Worm (Caenorhabditis elegans) whole organism, L1 larva: ENCODE data around the gene Y6D1A.2.
A peak's percentile ranks its signal among the peaks of the same experiment; 100 is the strongest.

Experiments
- Y116A8C.19 ChIP-seq: sonication (generic microtip); optimal IDR thresholded peaks from 2 replicates; lab custom pipeline; 2016; ENCODE audit warnings: missing compliant biosample characterization, missing genetic modification characterization, borderline replicate concordance
- aly-2 ChIP-seq: fragments of 150-350 bp; optimal IDR thresholded peaks from 2 replicates; lab custom pipeline; 2014; ENCODE audit warnings: missing biosample characterization, missing genetic modification characterization
- blmp-1 ChIP-seq: fragments of 150-350 bp; optimal IDR thresholded peaks from 2 replicates; lab custom pipeline; 2014; ENCODE audit warnings: missing biosample characterization, missing genetic modification characterization
- ceh-8 ChIP-seq: fragments of 200-800 bp; sonication (Bioruptor generic); optimal IDR thresholded peaks from 2 replicates; lab custom pipeline; 2018; ENCODE audit warnings: mild to moderate bottlenecking, missing genetic modification characterization, moderate library complexity, missing compliant biosample characterization
- ceh-82 ChIP-seq, 3 experiments: fragments of 150-350 bp in 1 of 3; sonication (generic microtip) in 2 of 3; optimal IDR thresholded peaks; 2 replicates each; lab custom pipeline; 2014 to 2017; ENCODE audit warnings: missing biosample characterization in 3 of 3, missing genetic modification characterization in 3 of 3
- dpl-1 ChIP-seq, 3 experiments: fragments of 150-350 bp in 2 of 3; sonication (generic microtip) in 1 of 3; optimal IDR thresholded peaks; 2 replicates each; lab custom pipeline; 2014 to 2017; ENCODE audit warnings: missing biosample characterization in 3 of 3, missing genetic modification characterization in 3 of 3, missing genetic modification reagents in 3 of 3
- efl-1 ChIP-seq, 4 experiments: fragments of 150-350 bp; optimal IDR thresholded peaks in 3 of 4; peaks in 1 of 4; 1 replicate in 1 of 4; 2 replicates in 3 of 4; lab custom pipeline; 2014; ENCODE audit warnings: missing biosample characterization in 2 of 4, missing genetic modification characterization in 2 of 4, missing genetic modification reagents in 2 of 4
- efl-3 ChIP-seq: fragments of 200-800 bp; sonication (Bioruptor generic); optimal IDR thresholded peaks from 2 replicates; lab custom pipeline; 2018; ENCODE audit warnings: mild to moderate bottlenecking, missing genetic modification characterization, missing compliant biosample characterization
- egl-13 ChIP-seq: sonication (generic microtip); optimal IDR thresholded peaks from 2 replicates; lab custom pipeline; 2016; ENCODE audit warnings: missing genotype, missing genetic modification reagents, missing genetic modification characterization, missing compliant biosample characterization
- egl-27 ChIP-seq, 2 experiments: fragments of 150-350 bp in 1 of 2; sonication (generic microtip); optimal IDR thresholded peaks; 3 replicates each; lab custom pipeline; 2017 to 2018; ENCODE audit warnings: missing biosample characterization in 2 of 2, missing genetic modification characterization in 2 of 2, missing genetic modification reagents in 2 of 2
- elt-3 ChIP-seq, 6 experiments: fragments of 150-350 bp in 1 of 6; sonication (generic microtip); optimal IDR thresholded peaks; 2 replicates each; lab custom pipeline; 2017 to 2018; ENCODE audit warnings: missing biosample characterization in 6 of 6, missing genetic modification characterization in 6 of 6, inconsistent platforms in 1 of 6
- ets-5 ChIP-seq: fragments of 200-800 bp; sonication (Bioruptor generic); IDR thresholded peaks from 2 replicates; pipeline ENCODE4 v1.3.6; 2022; ENCODE audit warnings: missing genetic modification characterization, missing compliant biosample characterization
- fkh-4 ChIP-seq: sonication (generic microtip); optimal IDR thresholded peaks from 2 replicates; lab custom pipeline; 2016; ENCODE audit warnings: missing compliant biosample characterization, missing genetic modification characterization, borderline replicate concordance
- fkh-8 ChIP-seq: sonication (generic microtip); optimal IDR thresholded peaks from 2 replicates; lab custom pipeline; 2016; ENCODE audit warnings: mild to moderate bottlenecking, missing genetic modification characterization, missing compliant biosample characterization
- hlh-17 ChIP-seq: fragments of 200-800 bp; sonication (Bioruptor generic); optimal IDR thresholded peaks from 2 replicates; lab custom pipeline; 2018; ENCODE audit warnings: missing genetic modification characterization, mild to moderate bottlenecking, missing compliant biosample characterization, moderate library complexity, borderline replicate concordance
- hpl-2 ChIP-seq: fragments of 150-350 bp; optimal IDR thresholded peaks from 2 replicates; lab custom pipeline; 2014; ENCODE audit warnings: missing biosample characterization, missing genetic modification reagents, missing genetic modification characterization
- irx-1 ChIP-seq: sonication (generic microtip); optimal IDR thresholded peaks from 2 replicates; lab custom pipeline; 2016; ENCODE audit warnings: missing genetic modification characterization, missing compliant biosample characterization
- lin-13 ChIP-seq: fragments of 150-350 bp; optimal IDR thresholded peaks from 2 replicates; lab custom pipeline; 2014; ENCODE audit warnings: missing biosample characterization, missing genetic modification reagents, missing genetic modification characterization
- lin-14 ChIP-seq: fragments of 200-800 bp; sonication (Bioruptor generic); optimal IDR thresholded peaks from 2 replicates; lab custom pipeline; 2018; ENCODE audit warnings: mild to moderate bottlenecking, missing genetic modification characterization, moderate library complexity, missing compliant biosample characterization
- lin-15B ChIP-seq: fragments of 150-350 bp; sonication (generic microtip); optimal IDR thresholded peaks from 3 replicates; lab custom pipeline; 2014; ENCODE audit warnings: missing biosample characterization, missing genetic modification characterization
- lin-39 ChIP-seq: fragments of 150-350 bp; optimal IDR thresholded peaks from 2 replicates; lab custom pipeline; 2014; ENCODE audit warnings: missing biosample characterization, missing genetic modification reagents, missing genetic modification characterization
- lir-3 ChIP-seq: sonication (generic microtip); optimal IDR thresholded peaks from 2 replicates; lab custom pipeline; 2016; ENCODE audit warnings: mild to moderate bottlenecking, missing genetic modification characterization, moderate library complexity, missing compliant biosample characterization; ENCODE audit not compliant: poor library complexity
- lsy-2 ChIP-seq, 2 experiments: fragments of 150-350 bp; optimal IDR thresholded peaks; 2 replicates each; lab custom pipeline; 2014; ENCODE audit warnings: missing biosample characterization in 2 of 2, missing genetic modification characterization in 2 of 2
- mab-9 ChIP-seq: fragments of 200-800 bp; sonication (Bioruptor generic); IDR thresholded peaks from 2 replicates; pipeline ENCODE4 v1.3.6; 2022; ENCODE audit warnings: missing genetic modification reagents, missing genetic modification characterization, missing compliant biosample characterization
- mep-1 ChIP-seq: fragments of 150-350 bp; optimal IDR thresholded peaks from 2 replicates; lab custom pipeline; 2014; ENCODE audit warnings: missing biosample characterization, missing genetic modification characterization
- nhr-20 ChIP-seq: sonication (generic microtip); optimal IDR thresholded peaks from 2 replicates; lab custom pipeline; 2016; ENCODE audit warnings: mild to moderate bottlenecking, missing genetic modification characterization, missing compliant biosample characterization
- nhr-71 ChIP-seq: sonication (generic microtip); optimal IDR thresholded peaks from 2 replicates; lab custom pipeline; 2016; ENCODE audit warnings: mild to moderate bottlenecking, missing genetic modification characterization, moderate library complexity, missing compliant biosample characterization
- nhr-77 ChIP-seq: fragments of 150-350 bp; optimal IDR thresholded peaks from 2 replicates; lab custom pipeline; 2014; ENCODE audit warnings: missing biosample characterization, missing genetic modification characterization
- nhr-85 ChIP-seq: sonication (generic microtip); peaks from one replicate; lab custom pipeline; 2016; ENCODE audit warnings: missing genetic modification characterization, inconsistent platforms, missing compliant biosample characterization
- nhr-90 ChIP-seq: sonication (generic microtip); optimal IDR thresholded peaks from 2 replicates; lab custom pipeline; 2016; ENCODE audit warnings: mild to moderate bottlenecking, missing genetic modification characterization, missing compliant biosample characterization; ENCODE audit not compliant: poor library complexity
- pag-3 ChIP-seq: sonication (generic microtip); optimal IDR thresholded peaks from 2 replicates; lab custom pipeline; 2017; ENCODE audit warnings: missing genetic modification characterization, mild to moderate bottlenecking, missing compliant biosample characterization, antibody characterized with exemption, borderline replicate concordance; ENCODE audit not compliant: insufficient read depth
- pax-3 ChIP-seq: fragments of 200-800 bp; sonication (Bioruptor generic); optimal IDR thresholded peaks from 2 replicates; lab custom pipeline; 2018; ENCODE audit warnings: mild to moderate bottlenecking, missing genetic modification characterization, moderate library complexity, missing compliant biosample characterization
- pqm-1 ChIP-seq: sonication (generic microtip); optimal IDR thresholded peaks from 3 replicates; lab custom pipeline; 2017; ENCODE audit warnings: missing biosample characterization, missing genetic modification characterization
- rnt-1 ChIP-seq: sonication (generic microtip); optimal IDR thresholded peaks from 2 replicates; lab custom pipeline; 2016; ENCODE audit warnings: mild to moderate bottlenecking, missing genetic modification characterization, moderate library complexity, missing compliant biosample characterization
- snpc-4 ChIP-seq: fragments of 150-350 bp; optimal IDR thresholded peaks from 2 replicates; lab custom pipeline; 2014; ENCODE audit warnings: missing biosample characterization, missing genetic modification characterization
- snu-23 ChIP-seq: sonication (generic microtip); optimal IDR thresholded peaks from 2 replicates; lab custom pipeline; 2016; ENCODE audit warnings: missing genetic modification characterization, missing compliant biosample characterization
- sox-4 ChIP-seq: sonication (generic microtip); optimal IDR thresholded peaks from 2 replicates; lab custom pipeline; 2016; ENCODE audit warnings: missing genetic modification characterization, missing compliant biosample characterization
- sptf-1 ChIP-seq: fragments of 150-350 bp; optimal IDR thresholded peaks from 2 replicates; lab custom pipeline; 2014; ENCODE audit warnings: missing biosample characterization, missing genetic modification characterization
- swsn-7 ChIP-seq: sonication (generic microtip); optimal IDR thresholded peaks from 2 replicates; lab custom pipeline; 2016; ENCODE audit warnings: missing genetic modification characterization, missing compliant biosample characterization
- tbx-2 ChIP-seq: sonication (generic microtip); optimal IDR thresholded peaks from 2 replicates; lab custom pipeline; 2016; ENCODE audit warnings: missing genetic modification characterization, missing compliant biosample characterization
- tlp-1 ChIP-seq: fragments of 150-350 bp; optimal IDR thresholded peaks from 2 replicates; lab custom pipeline; 2014; ENCODE audit warnings: missing biosample characterization, missing genetic modification characterization
- unc-130 ChIP-seq: fragments of 150-350 bp; optimal IDR thresholded peaks from 2 replicates; lab custom pipeline; 2017; ENCODE audit warnings: missing biosample characterization, missing genetic modification characterization, inconsistent platforms
- zip-4 ChIP-seq: fragments of 200-800 bp; sonication (Bioruptor generic); optimal IDR thresholded peaks from 2 replicates; lab custom pipeline; 2018; ENCODE audit warnings: mild to moderate bottlenecking, missing genetic modification characterization, moderate library complexity, missing compliant biosample characterization

Gene Y6D1A.2

DNA sequence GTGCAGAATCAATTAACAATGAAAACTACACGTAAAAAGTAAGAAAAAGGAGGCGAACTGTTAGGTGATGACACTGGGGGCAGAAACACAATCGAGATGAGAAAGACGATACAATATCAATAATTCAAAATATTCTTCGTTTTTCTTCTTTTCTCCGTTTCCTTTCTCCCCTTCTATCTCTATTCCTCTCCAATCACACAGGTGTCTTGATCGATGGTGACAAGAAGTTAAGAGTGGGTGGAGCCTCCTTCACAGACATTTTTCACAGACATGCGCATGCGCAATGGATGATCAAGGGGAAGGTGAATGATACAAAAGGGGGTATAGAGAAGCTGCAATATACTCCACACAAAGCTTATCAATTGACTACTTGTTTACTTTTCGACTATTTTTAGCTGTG is 35.0 kb upstream of the Y6D1A.2 start (continued):
- peak in 1 of 2 experiments; percentile 1 for TF ChIP-seq lsy-2 (tag; optimal IDR thresholded peaks at IDR 0.05; lab: Kevin White, UChicago)
- no peak for TF ChIP-seq lir-3 (tag; lab: Kevin White, UChicago)
- no peak for TF ChIP-seq nhr-90 (tag; lab: Kevin White, UChicago)

DNA sequence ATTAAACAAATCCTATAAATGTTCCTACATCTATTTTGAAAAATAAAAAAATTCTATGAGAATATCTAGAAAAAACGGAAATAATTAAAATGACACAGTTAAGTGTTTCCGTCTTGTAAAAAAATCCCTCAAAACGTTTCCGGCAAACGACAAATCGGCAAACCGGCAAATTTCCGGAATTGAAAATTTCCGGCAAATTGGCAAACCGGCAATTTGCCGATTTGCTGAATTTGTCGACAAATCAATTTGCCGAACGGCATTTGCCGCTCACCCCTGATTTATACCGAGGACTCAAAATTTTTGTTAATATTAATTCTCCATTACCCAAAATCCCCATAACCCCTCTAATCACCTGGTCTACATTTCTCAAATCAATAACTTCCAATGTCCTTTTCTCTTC is 33.4 kb upstream of the Y6D1A.2 start:
- TF ChIP-seq efl-1 (optimal IDR thresholded peaks at IDR 0.05; lab: Kevin White, UChicago) (no peak), efl-1 (GFP tag; optimal IDR thresholded peaks at IDR 0.05 in 1 of 2; lab: Kevin White, UChicago) (peak in 1 of 2 experiments; percentile 53), sox-4 (tag; lab: Kevin White, UChicago) (no peak)
- TF ChIP-seq, all 84 proteins: peak for 1

DNA sequence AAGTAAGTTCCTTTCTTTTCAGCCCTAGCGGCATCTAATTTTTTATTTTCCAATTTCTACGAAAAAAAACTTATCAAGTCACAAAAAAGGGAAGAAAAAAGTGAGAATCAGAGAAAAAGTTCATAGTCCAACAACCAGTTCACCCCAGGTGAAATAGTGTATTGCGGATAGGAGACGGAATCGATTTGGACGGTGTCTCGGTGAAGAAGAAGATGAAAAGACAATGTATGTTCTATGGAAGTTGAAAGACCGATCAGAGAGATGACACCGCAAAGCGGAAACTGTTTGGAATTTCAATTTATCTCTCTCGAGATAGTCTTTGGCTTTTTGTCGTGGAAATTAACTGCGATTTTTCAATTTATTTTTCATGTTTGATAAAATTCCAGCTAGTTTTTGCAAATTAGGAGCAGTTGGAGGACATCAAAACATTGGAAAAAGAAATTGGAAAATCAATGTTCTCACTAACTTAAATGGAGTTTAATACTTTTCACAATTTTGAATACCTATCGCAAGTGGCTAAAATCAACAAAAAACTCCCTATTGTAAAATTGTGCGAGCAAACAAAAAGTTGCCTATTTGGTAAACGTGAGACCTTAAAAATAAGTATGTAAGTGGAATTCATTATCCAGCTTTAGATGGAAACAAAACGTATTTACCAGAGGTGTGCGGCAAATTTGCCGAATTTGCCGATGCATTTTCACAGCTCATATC is 32.6 kb upstream of the Y6D1A.2 start:
- TF ChIP-seq nhr-71 (tag; lab: Kevin White, UChicago): peak; percentile 27
- peak; percentile 20 for TF ChIP-seq nhr-20
- TF ChIP-seq dpl-1 (GFP tag; optimal IDR thresholded peaks at IDR 0.05; lab: Kevin White, UChicago): no peak
- peak in 4 of 6 experiments; percentile 9 to 76 (median 68) for TF ChIP-seq elt-3 (tag; optimal IDR thresholded peaks at IDR 0.05; lab: Kevin White, UChicago)
- TF ChIP-seq snpc-4: no peak
- peak in 1 of 2 experiments; percentile 7 for TF ChIP-seq lsy-2 (tag; optimal IDR thresholded peaks at IDR 0.05; lab: Kevin White, UChicago)
- no peak for TF ChIP-seq nhr-90 (tag; lab: Kevin White, UChicago)
- no peak for TF ChIP-seq lin-13 (GFP tag; lab: Kevin White, UChicago)
- no peak for TF ChIP-seq pqm-1 (tag; lab: Kevin White, UChicago)
- no peak for TF ChIP-seq nhr-77
- TF ChIP-seq rnt-1 (tag; lab: Kevin White, UChicago): no peak
- TF ChIP-seq nhr-85 (tag; lab: Kevin White, UChicago): peak; percentile 94
- TF ChIP-seq unc-130 (tag; lab: Kevin White, UChicago): no peak
- TF ChIP-seq tbx-2 (tag; lab: Kevin White, UChicago): peak; percentile 8
- no peak for TF ChIP-seq sox-4 (tag; lab: Kevin White, UChicago)
- TF ChIP-seq pax-3 (tag; lab: Kevin White, UChicago): no peak
- TF ChIP-seq blmp-1: peak; percentile 53
- TF ChIP-seq Y116A8C.19 (tag; lab: Kevin White, UChicago): no peak
- no peak for TF ChIP-seq efl-3 (GFP tag; lab: Kevin White, UChicago)
- TF ChIP-seq ceh-8 (GFP tag; lab: Kevin White, UChicago): no peak
- no peak for TF ChIP-seq pag-3 (tag; lab: Kevin White, UChicago)
- no peak for TF ChIP-seq tlp-1
- no peak for TF ChIP-seq swsn-7 (tag; lab: Kevin White, UChicago)
- no peak for TF ChIP-seq efl-1 (optimal IDR thresholded peaks at IDR 0.05; lab: Kevin White, UChicago)
- no peak for TF ChIP-seq efl-1 (GFP tag; optimal IDR thresholded peaks at IDR 0.05 in 1 of 2; lab: Kevin White, UChicago)
- TF ChIP-seq mab-9 (GFP tag; lab: Robert Waterston, UW): no peak
- TF ChIP-seq zip-4: no peak
- no peak for TF ChIP-seq lin-39
- peak; percentile 59 for TF ChIP-seq lin-14 (GFP tag; lab: Kevin White, UChicago)
- peak; percentile 17 for TF ChIP-seq snu-23
- TF ChIP-seq mep-1 (tag; lab: Kevin White, UChicago): no peak
- no peak for TF ChIP-seq sptf-1 (tag; lab: Kevin White, UChicago)
- TF ChIP-seq, all 84 proteins: peak for 9

DNA sequence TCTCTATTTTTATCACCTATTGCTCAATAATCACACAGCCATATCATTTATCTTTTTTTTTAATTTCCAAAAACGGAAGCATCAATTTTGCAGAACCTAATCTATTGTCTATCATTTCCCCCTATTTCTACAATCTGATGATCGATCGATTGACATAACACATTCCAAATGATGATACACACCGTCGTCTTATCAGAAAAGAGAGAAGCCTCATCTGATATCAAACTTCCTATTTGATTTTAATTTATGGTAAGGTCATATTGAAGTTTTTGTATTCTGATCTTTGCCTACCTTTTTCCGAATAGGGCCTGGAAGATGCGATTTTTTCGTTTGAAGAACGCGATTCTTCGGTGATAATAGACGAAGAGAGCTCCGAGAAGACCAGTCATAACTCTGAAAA is 29.8 kb upstream of the Y6D1A.2 start:
- TF ChIP-seq nhr-71 (tag; lab: Kevin White, UChicago) (peak; percentile 10), snpc-4 (no peak), irx-1 (tag; lab: Kevin White, UChicago) (no peak), fkh-8 (tag; lab: Kevin White, UChicago) (no peak), ceh-82 (tag; optimal IDR thresholded peaks at IDR 0.05; lab: Kevin White, UChicago) (no peak), hpl-2 (GFP tag; lab: Kevin White, UChicago) (no peak), nhr-90 (tag; lab: Kevin White, UChicago) (no peak), snu-23 (no peak), fkh-4 (no peak), egl-13 (tag; lab: Kevin White, UChicago) (no peak), blmp-1 (peak; percentile 16), efl-1 (optimal IDR thresholded peaks at IDR 0.05; lab: Kevin White, UChicago) (no peak), efl-1 (GFP tag; optimal IDR thresholded peaks at IDR 0.05 in 1 of 2; lab: Kevin White, UChicago) (peak in 1 of 2 experiments; percentile 60), egl-27 (tag; optimal IDR thresholded peaks at IDR 0.05; lab: Kevin White, UChicago) (no peak), aly-2 (no peak), ets-5 (GFP tag; lab: Robert Waterston, UW) (no peak), hlh-17 (GFP tag; lab: Kevin White, UChicago) (no peak), lin-15B (tag; lab: Kevin White, UChicago) (no peak), lin-14 (GFP tag; lab: Kevin White, UChicago) (peak; percentile 25), nhr-85 (tag; lab: Kevin White, UChicago) (peak; percentile 70)
